Worm (Caenorhabditis elegans) whole organism, L1 larva: ENCODE data around the gene srg-41.

Experiments used
- C16A3.4 ChIP-seq: fragments of 150-350 bp; optimal IDR thresholded peaks from 2 replicates; lab custom pipeline; 2014; ENCODE audit warnings: missing biosample characterization, missing genetic modification characterization
- alr-1 ChIP-seq: fragments of 200-800 bp; sonication (Bioruptor generic); optimal IDR thresholded peaks from 2 replicates; lab custom pipeline; 2018; ENCODE audit warnings: borderline replicate concordance, mild to moderate bottlenecking, missing genetic modification characterization, missing compliant biosample characterization
- blmp-1 ChIP-seq: fragments of 150-350 bp; optimal IDR thresholded peaks from 2 replicates; lab custom pipeline; 2014; ENCODE audit warnings: missing biosample characterization, missing genetic modification characterization
- ceh-63 ChIP-seq: fragments of 200-800 bp; sonication (Bioruptor generic); optimal IDR thresholded peaks from 2 replicates; lab custom pipeline; 2018; ENCODE audit warnings: mild to moderate bottlenecking, missing genetic modification characterization, missing compliant biosample characterization
- ceh-8 ChIP-seq: fragments of 200-800 bp; sonication (Bioruptor generic); optimal IDR thresholded peaks from 2 replicates; lab custom pipeline; 2018; ENCODE audit warnings: mild to moderate bottlenecking, missing genetic modification characterization, moderate library complexity, missing compliant biosample characterization
- ceh-90 ChIP-seq: sonication (generic microtip); optimal IDR thresholded peaks from 2 replicates; lab custom pipeline; 2016; ENCODE audit warnings: missing genetic modification characterization, missing compliant biosample characterization
- ces-1 ChIP-seq: fragments of 150-350 bp; optimal IDR thresholded peaks from 2 replicates; lab custom pipeline; 2014; ENCODE audit warnings: missing biosample characterization, missing genetic modification reagents, missing genetic modification characterization
- dpl-1 ChIP-seq, 3 experiments: fragments of 150-350 bp in 2 of 3; sonication (generic microtip) in 1 of 3; optimal IDR thresholded peaks; 2 replicates each; lab custom pipeline; 2014 to 2017; ENCODE audit warnings: missing biosample characterization in 3 of 3, missing genetic modification characterization in 3 of 3, missing genetic modification reagents in 3 of 3
- dsc-1 ChIP-seq: sonication (generic microtip); optimal IDR thresholded peaks from 2 replicates; lab custom pipeline; 2016; ENCODE audit warnings: mild to moderate bottlenecking, missing genetic modification characterization, missing compliant biosample characterization
- efl-1 ChIP-seq, 4 experiments: fragments of 150-350 bp; optimal IDR thresholded peaks in 3 of 4; peaks in 1 of 4; 1 replicate in 1 of 4; 2 replicates in 3 of 4; lab custom pipeline; 2014; ENCODE audit warnings: missing biosample characterization in 2 of 4, missing genetic modification characterization in 2 of 4, missing genetic modification reagents in 2 of 4
- egl-13 ChIP-seq: sonication (generic microtip); optimal IDR thresholded peaks from 2 replicates; lab custom pipeline; 2016; ENCODE audit warnings: missing genotype, missing genetic modification reagents, missing genetic modification characterization, missing compliant biosample characterization
- elt-2 ChIP-seq: sonication (generic microtip); optimal IDR thresholded peaks from 2 replicates; lab custom pipeline; 2016; ENCODE audit warnings: missing genetic modification characterization, mild to moderate bottlenecking, inconsistent platforms, missing compliant biosample characterization, missing genetic modification reagents
- ets-5 ChIP-seq: fragments of 200-800 bp; sonication (Bioruptor generic); IDR thresholded peaks from 2 replicates; pipeline ENCODE4 v1.3.6; 2022; ENCODE audit warnings: missing genetic modification characterization, missing compliant biosample characterization
- fkh-4 ChIP-seq: sonication (generic microtip); optimal IDR thresholded peaks from 2 replicates; lab custom pipeline; 2016; ENCODE audit warnings: missing compliant biosample characterization, missing genetic modification characterization, borderline replicate concordance
- fkh-8 ChIP-seq: sonication (generic microtip); optimal IDR thresholded peaks from 2 replicates; lab custom pipeline; 2016; ENCODE audit warnings: mild to moderate bottlenecking, missing genetic modification characterization, missing compliant biosample characterization
- fos-1 ChIP-seq: fragments of 150-350 bp; optimal IDR thresholded peaks from 2 replicates; lab custom pipeline; 2014; ENCODE audit warnings: missing biosample characterization, missing genetic modification characterization
- hlh-17 ChIP-seq: fragments of 200-800 bp; sonication (Bioruptor generic); optimal IDR thresholded peaks from 2 replicates; lab custom pipeline; 2018; ENCODE audit warnings: missing genetic modification characterization, mild to moderate bottlenecking, missing compliant biosample characterization, moderate library complexity, borderline replicate concordance
- irx-1 ChIP-seq: sonication (generic microtip); optimal IDR thresholded peaks from 2 replicates; lab custom pipeline; 2016; ENCODE audit warnings: missing genetic modification characterization, missing compliant biosample characterization
- lin-13 ChIP-seq: fragments of 150-350 bp; optimal IDR thresholded peaks from 2 replicates; lab custom pipeline; 2014; ENCODE audit warnings: missing biosample characterization, missing genetic modification reagents, missing genetic modification characterization
- lin-14 ChIP-seq: fragments of 200-800 bp; sonication (Bioruptor generic); optimal IDR thresholded peaks from 2 replicates; lab custom pipeline; 2018; ENCODE audit warnings: mild to moderate bottlenecking, missing genetic modification characterization, moderate library complexity, missing compliant biosample characterization
- lin-35 ChIP-seq, 2 experiments: fragments of 150-350 bp; optimal IDR thresholded peaks; 2 replicates each; lab custom pipeline; 2014; ENCODE audit warnings: missing biosample characterization in 2 of 2, missing genetic modification characterization in 2 of 2, missing genetic modification reagents in 2 of 2
- lir-3 ChIP-seq: sonication (generic microtip); optimal IDR thresholded peaks from 2 replicates; lab custom pipeline; 2016; ENCODE audit warnings: mild to moderate bottlenecking, missing genetic modification characterization, moderate library complexity, missing compliant biosample characterization; ENCODE audit not compliant: poor library complexity
- mab-9 ChIP-seq: fragments of 200-800 bp; sonication (Bioruptor generic); IDR thresholded peaks from 2 replicates; pipeline ENCODE4 v1.3.6; 2022; ENCODE audit warnings: missing genetic modification reagents, missing genetic modification characterization, missing compliant biosample characterization
- mdl-1 ChIP-seq, 2 experiments: fragments of 150-350 bp; optimal IDR thresholded peaks; 2 replicates each; lab custom pipeline; 2014 to 2017; ENCODE audit warnings: missing biosample characterization in 2 of 2, missing genetic modification characterization in 2 of 2, inconsistent platforms in 1 of 2
- mef-2 ChIP-seq: fragments of 150-350 bp; optimal IDR thresholded peaks from 2 replicates; lab custom pipeline; 2014; ENCODE audit warnings: missing biosample characterization, missing genetic modification characterization
- mep-1 ChIP-seq: fragments of 150-350 bp; optimal IDR thresholded peaks from 2 replicates; lab custom pipeline; 2014; ENCODE audit warnings: missing biosample characterization, missing genetic modification characterization
- nhr-11 ChIP-seq: fragments of 150-350 bp; optimal IDR thresholded peaks from 2 replicates; lab custom pipeline; 2014; ENCODE audit warnings: missing biosample characterization, missing genetic modification characterization
- nhr-12 ChIP-seq: sonication (generic microtip); optimal IDR thresholded peaks from 2 replicates; lab custom pipeline; 2017; ENCODE audit warnings: missing biosample characterization, missing genetic modification characterization
- nhr-237 ChIP-seq: fragments of 150-350 bp; optimal IDR thresholded peaks from 2 replicates; lab custom pipeline; 2014; ENCODE audit warnings: missing biosample characterization, missing genetic modification characterization
- nhr-28 ChIP-seq: fragments of 150-350 bp; optimal IDR thresholded peaks from 2 replicates; lab custom pipeline; 2014; ENCODE audit warnings: missing biosample characterization, missing genetic modification characterization
- nhr-71 ChIP-seq: sonication (generic microtip); optimal IDR thresholded peaks from 2 replicates; lab custom pipeline; 2016; ENCODE audit warnings: mild to moderate bottlenecking, missing genetic modification characterization, moderate library complexity, missing compliant biosample characterization
- nhr-90 ChIP-seq: sonication (generic microtip); optimal IDR thresholded peaks from 2 replicates; lab custom pipeline; 2016; ENCODE audit warnings: mild to moderate bottlenecking, missing genetic modification characterization, missing compliant biosample characterization; ENCODE audit not compliant: poor library complexity
- skn-1 ChIP-seq: fragments of 150-350 bp; optimal IDR thresholded peaks from 2 replicates; lab custom pipeline; 2014; ENCODE audit warnings: missing biosample characterization, missing genetic modification characterization
- sox-4 ChIP-seq: sonication (generic microtip); optimal IDR thresholded peaks from 2 replicates; lab custom pipeline; 2016; ENCODE audit warnings: missing genetic modification characterization, missing compliant biosample characterization
- swsn-7 ChIP-seq: sonication (generic microtip); optimal IDR thresholded peaks from 2 replicates; lab custom pipeline; 2016; ENCODE audit warnings: missing genetic modification characterization, missing compliant biosample characterization
- unc-130 ChIP-seq: fragments of 150-350 bp; optimal IDR thresholded peaks from 2 replicates; lab custom pipeline; 2017; ENCODE audit warnings: missing biosample characterization, missing genetic modification characterization, inconsistent platforms
- unc-30 ChIP-seq: sonication (generic microtip); optimal IDR thresholded peaks from 2 replicates; lab custom pipeline; 2017; ENCODE audit warnings: missing biosample characterization, missing genetic modification characterization
- unc-98 ChIP-seq: fragments of 200-800 bp; sonication (Bioruptor generic); IDR thresholded peaks from 2 replicates; pipeline ENCODE4 v1.3.6; 2022; ENCODE audit warnings: missing genetic modification characterization, missing compliant biosample characterization
- vab-15 ChIP-seq: sonication (generic microtip); optimal IDR thresholded peaks from 2 replicates; lab custom pipeline; 2017; ENCODE audit warnings: missing genotype, mild to moderate bottlenecking, missing genetic modification characterization, missing compliant biosample characterization
- xbp-1 ChIP-seq: sonication (generic microtip); optimal IDR thresholded peaks from 2 replicates; lab custom pipeline; 2016; ENCODE audit warnings: missing genetic modification characterization, missing compliant biosample characterization
- zag-1 ChIP-seq: fragments of 150-350 bp; optimal IDR thresholded peaks from 2 replicates; lab custom pipeline; 2014; ENCODE audit warnings: missing biosample characterization, missing genetic modification characterization
- zip-4 ChIP-seq: fragments of 200-800 bp; sonication (Bioruptor generic); optimal IDR thresholded peaks from 2 replicates; lab custom pipeline; 2018; ENCODE audit warnings: mild to moderate bottlenecking, missing genetic modification characterization, moderate library complexity, missing compliant biosample characterization
- ztf-4 ChIP-seq: fragments of 150-350 bp; optimal IDR thresholded peaks from 2 replicates; lab custom pipeline; 2014; ENCODE audit warnings: missing biosample characterization, missing genetic modification characterization

srg-41 gene

DNA sequence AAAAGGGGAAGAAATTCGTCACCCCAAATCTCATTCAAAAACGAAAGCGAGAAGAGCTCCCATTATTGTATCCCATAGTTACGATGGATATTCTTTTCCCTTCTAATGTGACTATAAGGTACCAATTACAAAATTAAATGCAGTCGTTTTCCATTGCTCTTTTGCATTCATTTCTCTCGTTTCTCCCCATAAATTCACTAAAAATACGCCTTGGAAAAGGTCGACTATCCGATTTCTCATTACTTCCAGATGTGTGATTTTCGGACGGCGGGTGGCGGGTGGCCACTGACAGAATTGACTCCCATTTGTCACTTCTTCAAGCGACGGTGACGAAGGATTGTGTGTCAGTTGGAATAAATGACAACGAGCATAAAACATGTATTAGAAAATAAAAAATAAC lies 28.2 kb downstream of the srg-41 start:
- TF ChIP-seq fkh-4 (tag; lab: Kevin White, UChicago), result peak; percentile 78
- TF ChIP-seq ztf-4, result no peak
- TF ChIP-seq dsc-1, result peak; percentile 96

DNA sequence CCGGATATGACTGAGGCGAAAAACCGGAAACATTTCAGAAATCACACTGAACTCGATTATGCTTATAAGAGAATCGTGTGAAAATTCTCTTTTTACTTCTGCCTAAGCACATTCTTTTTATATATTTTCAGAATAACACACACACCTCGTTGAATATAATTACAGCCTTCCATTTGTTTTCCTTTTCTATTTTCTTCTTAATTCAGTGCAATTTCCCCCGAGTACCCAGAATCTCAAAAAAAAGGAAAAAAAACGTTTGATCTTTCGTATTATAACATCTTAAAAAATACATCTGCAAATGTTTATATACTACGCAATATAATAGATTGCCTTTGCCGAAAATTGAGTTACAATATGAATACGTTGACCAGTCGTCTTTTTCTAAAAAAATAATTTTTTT lies 29.9 kb downstream of the srg-41 start:
- TF ChIP-seq ets-5 (no peak), nhr-71 (tag; lab: Kevin White, UChicago) (peak; percentile 21), xbp-1 (no peak), nhr-11 (tag; lab: Kevin White, UChicago) (peak; percentile 0), fkh-8 (tag; lab: Kevin White, UChicago) (peak; percentile 54), lin-14 (GFP tag; lab: Kevin White, UChicago) (peak; percentile 6)

DNA sequence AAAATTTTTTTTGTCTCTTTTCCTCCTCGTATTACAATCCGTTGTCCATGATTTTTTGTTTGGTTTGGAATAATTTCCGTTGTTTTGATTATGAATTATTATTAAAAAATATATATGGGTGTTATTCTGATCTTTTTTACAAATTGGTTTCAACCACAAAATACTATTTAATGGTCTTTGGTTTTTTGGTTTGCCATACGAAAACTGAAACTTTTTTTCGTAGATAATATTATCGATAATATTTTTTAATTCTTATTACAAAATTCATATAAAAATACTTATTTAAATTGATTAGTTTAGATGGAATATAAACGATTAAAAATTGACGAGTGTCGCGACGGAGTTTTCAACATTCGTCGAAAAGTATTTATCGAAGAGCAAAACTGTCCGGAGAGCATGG lies 34.5 kb downstream of the srg-41 start, which contains the start of gene jmjd-5:
TSS of gene jmjd-5 (plus strand) at position 301 of the 400 bp plus-strand sequence.
- TF ChIP-seq irx-1 (tag; lab: Kevin White, UChicago) (no peak), egl-13 (tag; lab: Kevin White, UChicago) (no peak), ceh-8 (GFP tag; lab: Kevin White, UChicago) (no peak), ceh-63 (GFP tag; lab: Kevin White, UChicago) (no peak), alr-1 (tag; lab: Kevin White, UChicago) (no peak), mep-1 (tag; lab: Kevin White, UChicago) (no peak), zip-4 (no peak), hlh-17 (GFP tag; lab: Kevin White, UChicago) (no peak), blmp-1 (tag; lab: Kevin White, UChicago) (no peak), nhr-237 (tag; lab: Kevin White, UChicago) (no peak), lin-35 (GFP tag; optimal IDR thresholded peaks at IDR 0.05; lab: Kevin White, UChicago) (no peak), fos-1 (no peak), ceh-90 (tag; lab: Kevin White, UChicago) (no peak), unc-130 (tag; lab: Kevin White, UChicago) (no peak), dpl-1 (GFP tag; optimal IDR thresholded peaks at IDR 0.05; lab: Kevin White, UChicago) (no peak), nhr-28 (no peak), elt-2 (tag; lab: Kevin White, UChicago) (no peak)

DNA sequence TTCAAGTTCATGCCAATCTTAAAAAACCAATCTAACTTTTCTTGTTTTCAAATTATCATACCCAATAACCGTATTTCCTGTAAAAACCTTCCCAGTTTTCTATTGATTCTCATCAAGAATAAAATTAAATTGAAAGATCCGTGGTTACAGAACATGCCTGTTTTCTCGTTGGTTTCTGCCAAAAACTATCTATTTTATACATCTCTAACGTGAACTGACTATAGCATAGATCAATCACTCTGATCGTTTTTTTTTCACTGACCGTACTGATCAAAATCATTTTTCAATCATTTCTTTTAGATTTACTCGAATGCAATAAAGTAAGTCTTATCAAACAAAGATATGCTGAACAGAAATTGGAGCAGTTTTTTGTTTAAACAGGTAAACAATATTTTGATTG lies 36.8 kb downstream of the srg-41 start, which contains the start of gene C06H2.2:
TSS of gene C06H2.2 (plus strand) at position 301 of the 400 bp plus-strand sequence.
- no peak for TF ChIP-seq efl-1 (optimal IDR thresholded peaks at IDR 0.05; lab: Kevin White, UChicago)
- TF ChIP-seq efl-1 (GFP tag; optimal IDR thresholded peaks at IDR 0.05 in 1 of 2; lab: Kevin White, UChicago), result peak in 1 of 2 experiments; percentile 71
- TF ChIP-seq nhr-12 (tag; lab: Kevin White, UChicago), result no peak

DNA sequence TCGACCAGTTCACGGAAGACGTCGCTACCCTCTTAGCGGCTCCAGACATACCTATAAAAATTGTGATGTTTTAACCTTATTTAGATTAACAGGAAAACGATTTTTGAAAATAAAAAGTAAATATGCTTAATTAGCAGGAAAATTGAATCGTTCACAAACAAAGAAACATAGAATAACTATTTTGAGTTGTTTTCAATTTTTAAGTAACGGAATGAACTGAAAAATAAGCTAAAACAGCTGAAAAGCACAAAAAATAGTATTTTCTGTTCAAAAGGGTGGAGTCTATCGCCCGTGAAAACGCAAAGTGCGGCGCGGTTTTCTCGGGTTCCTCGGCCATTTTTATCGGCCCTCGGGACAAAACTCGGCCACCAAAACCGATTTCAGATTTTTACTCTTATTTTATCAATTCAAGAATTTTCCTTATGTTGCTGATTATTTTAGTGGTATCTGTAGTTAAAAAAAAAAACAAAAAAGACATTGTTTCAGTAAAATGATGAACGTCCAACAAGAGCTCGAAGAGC lies 37.8 kb downstream of the srg-41 start, which contains the start of the genes atp-5 and lmtr-3:
TSS of gene atp-5 (minus strand) at position 51 of the 521 bp plus-strand sequence.
TSS of gene lmtr-3 (plus strand) at position 370 of the 521 bp plus-strand sequence.
- TF ChIP-seq mdl-1 (tag; optimal IDR thresholded peaks at IDR 0.05; lab: Kevin White, UChicago) (peak in 1 of 2 experiments; percentile 55), lir-3 (tag; lab: Kevin White, UChicago) (peak; percentile 93), vab-15 (tag; lab: Kevin White, UChicago) (no peak), swsn-7 (peak; percentile 66), nhr-12 (tag; lab: Kevin White, UChicago) (no peak), lin-35 (GFP tag; optimal IDR thresholded peaks at IDR 0.05; lab: Kevin White, UChicago) (peak; percentile 70 to 80), efl-1 (optimal IDR thresholded peaks at IDR 0.05; lab: Kevin White, UChicago) (peak; percentile 70 to 71), efl-1 (GFP tag; optimal IDR thresholded peaks at IDR 0.05 in 1 of 2; lab: Kevin White, UChicago) (peak; percentile 74 to 95), sox-4 (tag; lab: Kevin White, UChicago) (peak; percentile 53), zag-1 (tag; lab: Kevin White, UChicago) (no peak), skn-1 (peak; percentile 70), lin-13 (GFP tag; lab: Kevin White, UChicago) (peak; percentile 59), ces-1 (no peak), blmp-1 (tag; lab: Kevin White, UChicago) (peak; percentile 39), irx-1 (tag; lab: Kevin White, UChicago) (peak; percentile 79), ceh-90 (tag; lab: Kevin White, UChicago) (peak; percentile 86), unc-98 (GFP tag; lab: Robert Waterston, UW) (peak; percentile 52), nhr-90 (tag; lab: Kevin White, UChicago) (peak; percentile 83), mef-2 (tag; lab: Kevin White, UChicago) (no peak), nhr-11 (tag; lab: Kevin White, UChicago) (no peak), unc-30 (tag; lab: Kevin White, UChicago) (no peak), C16A3.4 (tag; lab: Kevin White, UChicago) (peak; percentile 73), mab-9 (GFP tag; lab: Robert Waterston, UW) (peak; percentile 70; the same call in 1 of the 2 replicates)
